Worm (Caenorhabditis elegans): ENCODE data around the gene ZK892.5.
A peak's percentile ranks its signal among the peaks of the same experiment; 100 is the strongest.
"Not testable (repeated sequence)": the region's sequence is repeated elsewhere in the genome, so short reads cannot be mapped to it uniquely, and the experiment has no call there.

The ZK892.5 gene

ce11 chrII:10029890-10030289 lies 21.9 kb downstream of the ZK892.5 start, which contains the start of gene ttc-36:
TSS of gene ttc-36 (plus strand) at chrII:10030190.
- TF ChIP-seq zim-3 (tag; optimal IDR thresholded peaks at IDR 0.05) (no peak), bed-2 (GFP tag; IDR thresholded peaks at IDR 0.05) (no peak), atf-7 (tag; optimal IDR thresholded peaks at IDR 0.05) (no peak), him-1 (tag; optimal IDR thresholded peaks at IDR 0.05) (no peak), madf-10 (tag; optimal IDR thresholded peaks at IDR 0.05) (no peak), F57C9.4 (tag; optimal IDR thresholded peaks at IDR 0.05) (no peak), hrde-1 (tag; optimal IDR thresholded peaks at IDR 0.05; ENCODE audit: borderline replicate concordance) (no peak), Y79H2A.3 (GFP tag; conservative IDR thresholded peaks at IDR 0.05) (no peak), repo-1 (tag; optimal IDR thresholded peaks at IDR 0.05) (no peak), hmg-20 (GFP tag; IDR thresholded peaks at IDR 0.05) (no peak), akir-1 (GFP tag; optimal IDR thresholded peaks at IDR 0.05) (no peak), unc-62 (GFP tag; optimal IDR thresholded peaks at IDR 0.05) (no peak), T26A5.8 (tag; optimal IDR thresholded peaks at IDR 0.05) (no peak), pha-4 (tag; optimal IDR thresholded peaks at IDR 0.05) (no peak), B0019.2 (GFP tag; conservative IDR thresholded peaks at IDR 0.05) (no peak)

DNA sequence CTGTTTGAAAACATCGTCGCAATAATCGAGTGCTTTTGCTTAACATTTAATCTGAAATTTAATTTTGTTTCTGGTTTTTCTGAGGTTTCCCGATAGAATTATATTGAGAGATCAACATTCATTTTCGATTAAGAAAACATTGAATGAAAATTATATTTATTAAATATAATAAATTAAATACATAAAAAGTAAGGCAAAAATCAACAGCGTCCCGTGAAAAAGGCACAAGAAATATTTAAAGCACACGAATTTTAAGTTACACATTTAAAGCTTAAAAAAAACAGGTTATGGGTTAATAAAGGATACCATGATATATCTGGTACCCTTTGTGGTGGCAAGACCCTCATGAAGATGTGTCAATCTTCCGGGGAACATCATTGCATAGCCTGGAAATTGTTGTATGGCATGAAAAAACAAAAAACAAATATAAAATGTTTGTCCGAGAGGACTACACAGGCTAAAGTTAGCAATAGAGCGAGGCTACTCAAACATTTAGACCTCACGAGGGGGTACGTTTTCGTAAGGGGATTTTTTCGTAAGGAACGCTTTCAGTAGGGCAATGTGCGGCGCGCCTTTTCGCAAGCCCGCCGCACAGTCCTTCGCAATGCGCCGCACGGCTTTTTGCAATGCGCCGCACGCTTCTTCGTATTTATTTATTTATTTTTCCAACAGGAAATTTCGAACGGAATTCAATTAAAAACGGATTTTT lies 25.3 kb downstream of the ZK892.5 start, which contains the start of gene mtcu-2:
Gene mtcu-2 (minus strand): TSS at position 51 of the 709 bp plus-strand sequence.
- TF ChIP-seq mcd-1 (GFP tag; IDR thresholded peaks at IDR 0.05) (peak; percentile 100), snpc-4 (tag; optimal IDR thresholded peaks at IDR 0.05) (peak in 3 of 4 experiments; percentile 28 to 58 (median 32)), C06A6.2 (GFP tag; conservative IDR thresholded peaks at IDR 0.05) (peak; percentile 100), ceh-91 (GFP tag; IDR thresholded peaks at IDR 0.05) (peak; percentile 98), bed-2 (GFP tag; IDR thresholded peaks at IDR 0.05) (peak; percentile 99), Y53F4B.3 (GFP tag; IDR thresholded peaks at IDR 0.05) (peak; percentile 92), egl-44 (GFP tag; IDR thresholded peaks at IDR 0.05) (peak; percentile 98), sea-2 (GFP tag; IDR thresholded peaks at IDR 0.05) (peak; percentile 95), madf-6 (GFP tag; IDR thresholded peaks at IDR 0.05) (peak; percentile 95), lin-40 (tag; optimal IDR thresholded peaks at IDR 0.05) (peak; percentile 73), ztf-18 (tag; optimal IDR thresholded peaks at IDR 0.05) (peak; percentile 38), tlf-1 (GFP tag; optimal IDR thresholded peaks at IDR 0.05) (peak; percentile 49), B0019.2 (GFP tag; conservative IDR thresholded peaks at IDR 0.05) (peak; percentile 96), somi-1 (GFP tag; optimal IDR thresholded peaks at IDR 0.05) (peak; percentile 36), hsf-1 (GFP tag; IDR thresholded peaks at IDR 0.05) (peak; percentile 80), ceh-27 (GFP tag; optimal IDR thresholded peaks at IDR 0.05) (peak; percentile 76), madf-10 (tag; optimal IDR thresholded peaks at IDR 0.05) (peak; percentile 62), T07F8.4 (tag; optimal IDR thresholded peaks at IDR 0.05) (peak; percentile 37), F37B4.10 (GFP tag; IDR thresholded peaks at IDR 0.05) (peak; percentile 97), aptf-2 (GFP tag; conservative IDR thresholded peaks at IDR 0.05) (peak; percentile 97), rpc-1 (optimal IDR thresholded peaks at IDR 0.05) (peak; percentile 38), athp-1 (tag; optimal IDR thresholded peaks at IDR 0.05) (peak; percentile 87), Y95B8A.8 (GFP tag; IDR thresholded peaks at IDR 0.05) (peak; percentile 99), xnd-1 (tag; optimal IDR thresholded peaks at IDR 0.05) (peak; percentile 16), C17E4.6 (GFP tag; IDR thresholded peaks at IDR 0.05) (peak; percentile 99), Y56A3A.18 (GFP tag; IDR thresholded peaks at IDR 0.05) (peak; percentile 96), D2030.7 (GFP tag; IDR thresholded peaks at IDR 0.05) (peak; percentile 99), chd-7 (tag; optimal IDR thresholded peaks at IDR 0.05) (peak; percentile 34), K12H6.12 (tag; optimal IDR thresholded peaks at IDR 0.05) (peak; percentile 61), K11D2.4 (GFP tag; IDR thresholded peaks at IDR 0.05) (peak; percentile 98), repo-1 (tag; optimal IDR thresholded peaks at IDR 0.05) (peak; percentile 7), madf-3 (GFP tag; IDR thresholded peaks at IDR 0.05) (peak; percentile 95), Y53G8AR.9 (GFP tag; conservative IDR thresholded peaks at IDR 0.05) (peak; percentile 96), ZK185.1 (tag; optimal IDR thresholded peaks at IDR 0.05; ENCODE audit: poor library complexity, severe bottlenecking) (peak; percentile 58)
- TF ChIP-seq snpc-4 (GFP tag; optimal IDR thresholded peaks at IDR 0.05); rpc-1 (tag; optimal IDR thresholded peaks at IDR 0.05): not testable (repeated sequence)

Measured in whole organism, young adult.